Comparison of ENCODE assay signal across 1 fruit fly cellular context in genomic region chrX:523179-523851, dm6.
TF ChIP-seq lines count a peak whose summit lies in the region.

Gene elav (minus strand): TSS chrX:523226.

TF ChIP-seq in whole organism, embryonic, 481 proteins besides CTCF, POLR2A, EP300 and RAD21 (continued from another document and continues in another):
- TF ChIP-seq nerfin-1 (tag; optimal IDR thresholded peaks at IDR 0.05; lab: Kevin White, UChicago) (peak; percentile 98), E2f2 (GFP tag; IDR thresholded peaks at IDR 0.05; lab: Robert Waterston, UW) (peak; percentile 87), lab (GFP tag; optimal IDR thresholded peaks at IDR 0.05; lab: Kevin White, UChicago) (peak; percentile 99), pan (optimal IDR thresholded peaks at IDR 0.05; lab: Kevin White, UChicago) (no peak), pan (GFP tag; optimal IDR thresholded peaks at IDR 0.05 in 1 of 2, IDR thresholded peaks at IDR 0.05 in 1 of 2) (peak in 1 of 2 experiments; percentile 98), Dad (GFP tag; optimal IDR thresholded peaks at IDR 0.05; lab: Kevin White, UChicago) (peak; percentile 95), her (GFP tag; optimal IDR thresholded peaks at IDR 0.05; lab: Kevin White, UChicago) (peak; percentile 91), CG9797 (GFP tag; optimal IDR thresholded peaks at IDR 0.05; lab: Kevin White, UChicago) (peak; percentile 51), sr (GFP tag; IDR thresholded peaks at IDR 0.05; lab: Robert Waterston, UW) (peak; percentile 87; the same call in 2 of the 3 replicates), luna (GFP tag; optimal IDR thresholded peaks at IDR 0.05; lab: Kevin White, UChicago) (peak; percentile 82), Pdp1 (GFP tag; optimal IDR thresholded peaks at IDR 0.05; lab: Kevin White, UChicago) (peak; percentile 96 to 98), twi (tag; optimal IDR thresholded peaks at IDR 0.05; lab: Kevin White, UChicago) (peak; percentile 97), CG9876 (GFP tag; optimal IDR thresholded peaks at IDR 0.05; lab: Kevin White, UChicago) (peak; percentile 87), NC2α (GFP tag; optimal IDR thresholded peaks at IDR 0.05; lab: Kevin White, UChicago) (peak; percentile 91), CG12155 (GFP tag; optimal IDR thresholded peaks at IDR 0.05; lab: Kevin White, UChicago) (peak; percentile 97), CG8924 (tag; optimal IDR thresholded peaks at IDR 0.05; lab: Kevin White, UChicago) (peak; percentile 99), ewg (GFP tag; optimal IDR thresholded peaks at IDR 0.05; lab: Kevin White, UChicago) (peak; percentile 96), dmrt11E (tag; optimal IDR thresholded peaks at IDR 0.05; lab: Kevin White, UChicago) (peak; percentile 98), lov (optimal IDR thresholded peaks at IDR 0.05; lab: Kevin White, UChicago) (no peak), lov (GFP tag; IDR thresholded peaks at IDR 0.05; lab: Robert Waterston, UW) (peak; percentile 95), disco-r (GFP tag; optimal IDR thresholded peaks at IDR 0.05; lab: Kevin White, UChicago) (peak; percentile 89), CG10431 (GFP tag; optimal IDR thresholded peaks at IDR 0.05; lab: Kevin White, UChicago) (peak; percentile 97), CG2116 (GFP tag; optimal IDR thresholded peaks at IDR 0.05; lab: Kevin White, UChicago) (peak; percentile 87), br (optimal IDR thresholded peaks at IDR 0.05; lab: Kevin White, UChicago) (no peak), Dref (GFP tag; IDR thresholded peaks at IDR 0.05; lab: Robert Waterston, UW) (peak; percentile 44), CG17912 (GFP tag; optimal IDR thresholded peaks at IDR 0.05; lab: Kevin White, UChicago) (peak; percentile 97), CG31388 (GFP tag; optimal IDR thresholded peaks at IDR 0.05; lab: Kevin White, UChicago) (peak; percentile 92), CG18619 (GFP tag; optimal IDR thresholded peaks at IDR 0.05; lab: Kevin White, UChicago) (peak; percentile 98), CG13894 (tag; optimal IDR thresholded peaks at IDR 0.05; lab: Kevin White, UChicago) (peak; percentile 99), danr (GFP tag; IDR thresholded peaks at IDR 0.05; lab: Robert Waterston, UW) (peak; percentile 97), CG15514 (GFP tag; optimal IDR thresholded peaks at IDR 0.05; lab: Kevin White, UChicago) (peak; percentile 94), tna (GFP tag; IDR thresholded peaks at IDR 0.05; lab: Robert Waterston, UW; ENCODE audit: partially characterized antibody) (no peak), Meics (GFP tag; optimal IDR thresholded peaks at IDR 0.05; lab: Kevin White, UChicago) (peak; percentile 99), CG17186 (GFP tag; optimal IDR thresholded peaks at IDR 0.05; lab: Kevin White, UChicago) (peak; percentile 91), slp2 (GFP tag; optimal IDR thresholded peaks at IDR 0.05; lab: Kevin White, UChicago) (peak; percentile 95), CG6254 (GFP tag; optimal IDR thresholded peaks at IDR 0.05; lab: Kevin White, UChicago) (peak; percentile 96), CG3065 (GFP tag; optimal IDR thresholded peaks at IDR 0.05; lab: Kevin White, UChicago) (peak; percentile 94), Oaz (GFP tag; IDR thresholded peaks at IDR 0.05; lab: Robert Waterston, UW) (peak; percentile 97), stc (GFP tag; IDR thresholded peaks at IDR 0.05; lab: Robert Waterston, UW) (peak; percentile 98), CG6654 (GFP tag; optimal IDR thresholded peaks at IDR 0.05; lab: Kevin White, UChicago) (peak; percentile 91), sd (tag; optimal IDR thresholded peaks at IDR 0.05; lab: Kevin White, UChicago) (peak; percentile 94), tup (GFP tag; optimal IDR thresholded peaks at IDR 0.05; lab: Kevin White, UChicago) (peak; percentile 92), wek (GFP tag; optimal IDR thresholded peaks at IDR 0.05; lab: Kevin White, UChicago) (peak; percentile 89), Myb (GFP tag; optimal IDR thresholded peaks at IDR 0.05; lab: Kevin White, UChicago) (peak; percentile 84), ase (GFP tag; IDR thresholded peaks at IDR 0.05; lab: Robert Waterston, UW) (peak; percentile 95), CG14860 (GFP tag; IDR thresholded peaks at IDR 0.05; lab: Robert Waterston, UW; ENCODE audit: partially characterized antibody) (no peak), MESR4 (GFP tag; optimal IDR thresholded peaks at IDR 0.05; lab: Kevin White, UChicago) (peak; percentile 62), CG4707 (GFP tag; optimal IDR thresholded peaks at IDR 0.05; lab: Kevin White, UChicago) (peak; percentile 93), ranshi (GFP tag; IDR thresholded peaks at IDR 0.05; lab: Robert Waterston, UW) (peak; percentile 97), CG17328 (GFP tag; IDR thresholded peaks at IDR 0.05; lab: Robert Waterston, UW) (peak; percentile 98), CG13296 (GFP tag; optimal IDR thresholded peaks at IDR 0.05; lab: Kevin White, UChicago) (peak; percentile 99), pros (GFP tag; optimal IDR thresholded peaks at IDR 0.05; lab: Kevin White, UChicago) (peak; percentile 97), CG14965 (GFP tag; optimal IDR thresholded peaks at IDR 0.05; lab: Kevin White, UChicago; ENCODE audit: borderline replicate concordance) (peak; percentile 67), NC2β (GFP tag; optimal IDR thresholded peaks at IDR 0.05; lab: Kevin White, UChicago) (peak; percentile 95), Tbp (GFP tag; optimal IDR thresholded peaks at IDR 0.05; lab: Kevin White, UChicago) (no peak), cad (GFP tag; optimal IDR thresholded peaks at IDR 0.05; lab: Kevin White, UChicago) (peak; percentile 12), Bteb2 (GFP tag; optimal IDR thresholded peaks at IDR 0.05; lab: Kevin White, UChicago) (peak; percentile 95), D19A (tag; optimal IDR thresholded peaks at IDR 0.05; lab: Kevin White, UChicago) (peak; percentile 97), CG1647 (GFP tag; optimal IDR thresholded peaks at IDR 0.05; lab: Kevin White, UChicago) (peak; percentile 96), CG43689 (GFP tag; IDR thresholded peaks at IDR 0.05; lab: Robert Waterston, UW) (peak; percentile 93), CG8765 (GFP tag; IDR thresholded peaks at IDR 0.05; lab: Robert Waterston, UW) (peak; percentile 97), GATAe (GFP tag; conservative IDR thresholded peaks at IDR 0.05; lab: Robert Waterston, UW) (peak; percentile 94), jumu (GFP tag; optimal IDR thresholded peaks at IDR 0.05; lab: Kevin White, UChicago) (peak; percentile 96), Camta (GFP tag; optimal IDR thresholded peaks at IDR 0.05; lab: Kevin White, UChicago) (peak; percentile 97), CG2712 (tag; optimal IDR thresholded peaks at IDR 0.05; lab: Kevin White, UChicago) (peak; percentile 99), CG42726 (GFP tag; IDR thresholded peaks at IDR 0.05; lab: Robert Waterston, UW; ENCODE audit: partially characterized antibody) (no peak), gsb-n (tag; optimal IDR thresholded peaks at IDR 0.05; lab: Kevin White, UChicago) (peak; percentile 98), Rfx (GFP tag; IDR thresholded peaks at IDR 0.05; lab: Robert Waterston, UW) (peak; percentile 99), CG6689 (GFP tag; IDR thresholded peaks at IDR 0.05; lab: Robert Waterston, UW) (peak; percentile 98), CG1529 (GFP tag; optimal IDR thresholded peaks at IDR 0.05; lab: Kevin White, UChicago) (peak; percentile 99), HmgD (GFP tag; optimal IDR thresholded peaks at IDR 0.05; lab: Kevin White, UChicago) (peak; percentile 85), CkIIα-i1 (GFP tag; IDR thresholded peaks at IDR 0.05; lab: Robert Waterston, UW) (peak; percentile 79), sima (GFP tag; optimal IDR thresholded peaks at IDR 0.05; lab: Kevin White, UChicago) (peak; percentile 74), amos (GFP tag; IDR thresholded peaks at IDR 0.05; lab: Robert Waterston, UW; ENCODE audit: partially characterized antibody) (0 out of 2 replicates have a peak, but pooled peaks have one; percentile 22), vvl (GFP tag; IDR thresholded peaks at IDR 0.05; lab: Robert Waterston, UW) (peak; percentile 99), prd (optimal IDR thresholded peaks at IDR 0.05; lab: Kevin White, UChicago) (no peak), prd (GFP tag; IDR thresholded peaks at IDR 0.05; lab: Robert Waterston, UW) (peak; percentile 99), CG6272 (GFP tag; IDR thresholded peaks at IDR 0.05; lab: Robert Waterston, UW) (peak; percentile 96), klu (GFP tag; IDR thresholded peaks at IDR 0.05; lab: Robert Waterston, UW) (peak; percentile 97), CG10654 (GFP tag; optimal IDR thresholded peaks at IDR 0.05; lab: Kevin White, UChicago) (peak; percentile 97), tx (GFP tag; optimal IDR thresholded peaks at IDR 0.05; lab: Kevin White, UChicago) (peak; percentile 95), CG9932 (GFP tag; IDR thresholded peaks at IDR 0.05; lab: Robert Waterston, UW) (peak; percentile 99), run (tag; optimal IDR thresholded peaks at IDR 0.05; lab: Kevin White, UChicago) (peak; percentile 98), nmo (GFP tag; optimal IDR thresholded peaks at IDR 0.05; lab: Kevin White, UChicago) (peak; percentile 99), CG3407 (GFP tag; optimal IDR thresholded peaks at IDR 0.05; lab: Kevin White, UChicago) (peak; percentile 96), bsh (GFP tag; optimal IDR thresholded peaks at IDR 0.05; lab: Kevin White, UChicago) (peak; percentile 95 to 99), CG3995 (GFP tag; optimal IDR thresholded peaks at IDR 0.05; lab: Kevin White, UChicago) (peak; percentile 79), eyg (GFP tag; optimal IDR thresholded peaks at IDR 0.05; lab: Kevin White, UChicago) (peak; percentile 91), pho (GFP tag; optimal IDR thresholded peaks at IDR 0.05; lab: Kevin White, UChicago) (peak; percentile 96), vnd (GFP tag; IDR thresholded peaks at IDR 0.05; lab: Robert Waterston, UW; ENCODE audit: partially characterized antibody) (no peak), Doc3 (GFP tag; IDR thresholded peaks at IDR 0.05; lab: Robert Waterston, UW; ENCODE audit: partially characterized antibody) (0 out of 3 replicates have a peak, but pooled peaks have one; percentile 30), CG6813 (GFP tag; optimal IDR thresholded peaks at IDR 0.05; lab: Kevin White, UChicago) (peak; percentile 99), Gug (GFP tag; IDR thresholded peaks at IDR 0.05; lab: Robert Waterston, UW) (peak; percentile 97), CG17361 (GFP tag; IDR thresholded peaks at IDR 0.05; lab: Robert Waterston, UW) (peak; percentile 98), zfh1 (GFP tag; IDR thresholded peaks at IDR 0.05; lab: Robert Waterston, UW) (peak; percentile 98), wdn (GFP tag; IDR thresholded peaks at IDR 0.05; lab: Robert Waterston, UW) (peak; percentile 96), Nf-YB (GFP tag; optimal IDR thresholded peaks at IDR 0.05; lab: Kevin White, UChicago) (peak; percentile 91), Trl (optimal IDR thresholded peaks at IDR 0.05; lab: Kevin White, UChicago) (peak; percentile 96 to 97), Trl (GFP tag; optimal IDR thresholded peaks at IDR 0.05; lab: Kevin White, UChicago) (peak; percentile 97), CG1792 (GFP tag; optimal IDR thresholded peaks at IDR 0.05; lab: Kevin White, UChicago) (peak; percentile 93), Mes4 (GFP tag; optimal IDR thresholded peaks at IDR 0.05; lab: Kevin White, UChicago) (peak; percentile 94), CG8944 (GFP tag; optimal IDR thresholded peaks at IDR 0.05; lab: Kevin White, UChicago) (peak; percentile 96), CG30020 (tag; optimal IDR thresholded peaks at IDR 0.05; lab: Kevin White, UChicago) (peak; percentile 89), fd3F (GFP tag; optimal IDR thresholded peaks at IDR 0.05; lab: Kevin White, UChicago) (peak; percentile 97), crp (GFP tag; optimal IDR thresholded peaks at IDR 0.05; lab: Kevin White, UChicago) (peak in 1 of 2 experiments; percentile 71), Bgb (GFP tag; IDR thresholded peaks at IDR 0.05; lab: Robert Waterston, UW; ENCODE audit: partially characterized antibody) (no peak), CG2889 (GFP tag; IDR thresholded peaks at IDR 0.05; lab: Robert Waterston, UW) (peak; percentile 95), CG1832 (GFP tag; optimal IDR thresholded peaks at IDR 0.05; lab: Kevin White, UChicago) (peak; percentile 8), dimm (GFP tag; IDR thresholded peaks at IDR 0.05; lab: Robert Waterston, UW) (peak; percentile 91), sob (GFP tag; IDR thresholded peaks at IDR 0.05; lab: Robert Waterston, UW) (peak; percentile 98), CG3726 (GFP tag; IDR thresholded peaks at IDR 0.05; lab: Robert Waterston, UW) (peak; percentile 96), CG9215 (GFP tag; IDR thresholded peaks at IDR 0.05; lab: Robert Waterston, UW) (peak; percentile 98), Hmx (GFP tag; optimal IDR thresholded peaks at IDR 0.05; lab: Kevin White, UChicago) (peak; percentile 93), CG10267 (tag; optimal IDR thresholded peaks at IDR 0.05; lab: Kevin White, UChicago) (peak; percentile 97), tll (GFP tag; optimal IDR thresholded peaks at IDR 0.05; lab: Kevin White, UChicago) (peak; percentile 62), CG14014 (GFP tag; IDR thresholded peaks at IDR 0.05; lab: Robert Waterston, UW) (peak; percentile 99), abd-A (tag; optimal IDR thresholded peaks at IDR 0.05; lab: Kevin White, UChicago) (peak; percentile 94), CG34376 (GFP tag; optimal IDR thresholded peaks at IDR 0.05; lab: Kevin White, UChicago) (peak; percentile 100), Sin3A (optimal IDR thresholded peaks at IDR 0.05; lab: Kevin White, UChicago) (no peak), Lpt (GFP tag; optimal IDR thresholded peaks at IDR 0.05; lab: Kevin White, UChicago) (no peak), Side (GFP tag; optimal IDR thresholded peaks at IDR 0.05; lab: Kevin White, UChicago) (peak; percentile 97), CG8290 (GFP tag; optimal IDR thresholded peaks at IDR 0.05; lab: Kevin White, UChicago) (peak; percentile 98), CG8290 (tag; optimal IDR thresholded peaks at IDR 0.05; lab: Kevin White, UChicago) (peak; percentile 88 to 95), CG12391 (tag; optimal IDR thresholded peaks at IDR 0.05; lab: Kevin White, UChicago) (peak; percentile 99), gro (GFP tag; optimal IDR thresholded peaks at IDR 0.05; lab: Kevin White, UChicago) (peak; percentile 97), CG9609 (GFP tag; optimal IDR thresholded peaks at IDR 0.05; lab: Kevin White, UChicago) (peak; percentile 94), Fer3 (tag; optimal IDR thresholded peaks at IDR 0.05; lab: Kevin White, UChicago) (peak; percentile 98), sens (GFP tag; lab: Kevin White, UChicago) (peak; percentile 100), dan (GFP tag; IDR thresholded peaks at IDR 0.05; lab: Robert Waterston, UW) (peak; percentile 93), corto (GFP tag; optimal IDR thresholded peaks at IDR 0.05; lab: Kevin White, UChicago) (peak; percentile 94), Eip74EF (GFP tag; optimal IDR thresholded peaks at IDR 0.05; lab: Kevin White, UChicago) (peak in 1 of 2 experiments; percentile 98)
